Worm (Caenorhabditis elegans) whole organism, L4/young adult: ENCODE results near the gene set-27.

Experiments used
- W03F9.2 ChIP-seq: fragments of 150-350 bp; optimal IDR thresholded peaks from 2 replicates; lab custom pipeline; 2014; ENCODE audit warnings: missing biosample characterization, missing genetic modification characterization
- dao-5 ChIP-seq: sonication (generic microtip); optimal IDR thresholded peaks from 2 replicates; lab custom pipeline; 2016; ENCODE audit warnings: missing genotype, missing genetic modification characterization, moderate library complexity, missing compliant biosample characterization

- TF ChIP-seq dao-5 (tag; lab: Kevin White, UChicago): no peak
- no peak for TF ChIP-seq W03F9.2 (tag; lab: Kevin White, UChicago)
These were observed 43.0 kb upstream of the set-27 start, which contains the start of gene let-805 for ce11 chrIII:2657783-2658182.
